Fruit fly (Drosophila melanogaster) whole organism, embryonic: ENCODE measurements around the gene CG5611.

Experiments
- CG10366 ChIP-seq: fragments of 200-800 bp; sonication (Bioruptor generic); IDR thresholded peaks from 2 replicates; pipeline ENCODE4 v1.3.6; 2022; ENCODE audit warnings: missing biosample characterization, missing genetic modification characterization
- CG10565 ChIP-seq: fragments of 200-800 bp; sonication (Bioruptor generic); optimal IDR thresholded peaks from 3 replicates; lab custom pipeline; 2016; ENCODE audit warnings: missing biosample characterization, mild to moderate bottlenecking, missing genetic modification characterization
- CG11247 ChIP-seq: fragments of 200-800 bp; sonication (Bioruptor generic); IDR thresholded peaks from 2 replicates; pipeline ENCODE4 v1.3.6; 2022; ENCODE audit warnings: missing biosample characterization, missing genetic modification characterization
- CG12219 ChIP-seq: fragments of 200-800 bp; sonication (Bioruptor generic); optimal IDR thresholded peaks from 3 replicates; lab custom pipeline; 2018; ENCODE audit warnings: missing biosample characterization, mild to moderate bottlenecking, missing genetic modification characterization
- CG15269 ChIP-seq: fragments of 200-800 bp; sonication (Bioruptor generic); optimal IDR thresholded peaks from 2 replicates; lab custom pipeline; 2018; ENCODE audit warnings: missing biosample characterization, mild to moderate bottlenecking, missing genetic modification characterization, moderate library complexity
- CG18262 ChIP-seq: fragments of 200-800 bp; optimal IDR thresholded peaks from 3 replicates; lab custom pipeline; 2019; ENCODE audit warnings: missing biosample characterization, mild to moderate bottlenecking, missing genetic modification characterization, moderate library complexity
- CG2120 ChIP-seq: fragments of 200-800 bp; sonication (Bioruptor generic); optimal IDR thresholded peaks from 3 replicates; lab custom pipeline; 2016; ENCODE audit warnings: missing biosample characterization, missing genetic modification characterization
- CG3847 ChIP-seq: fragments of 200-800 bp; sonication (Bioruptor generic); IDR thresholded peaks from 2 replicates; pipeline ENCODE4 v1.3.6; 2022; ENCODE audit warnings: missing biosample characterization, missing genetic modification characterization
- CG6175 ChIP-seq: fragments of 200-800 bp; sonication (Bioruptor generic); IDR thresholded peaks from 3 replicates; pipeline ENCODE4 v1.3.6; 2022; ENCODE audit warnings: missing biosample characterization, missing genetic modification characterization
- CG8089 ChIP-seq: fragments of 200-800 bp; sonication (Bioruptor generic); optimal IDR thresholded peaks from 3 replicates; lab custom pipeline; 2016; ENCODE audit warnings: missing biosample characterization, missing genetic modification characterization
- CG8290 ChIP-seq, 3 experiments: fragments of 200-800 bp; sonication (Bioruptor generic); optimal IDR thresholded peaks; 2 replicates each; lab custom pipeline; 2016 to 2019; ENCODE audit warnings: missing biosample characterization in 3 of 3, missing genetic modification characterization in 3 of 3, mild to moderate bottlenecking in 2 of 3, moderate library complexity in 1 of 3
- CG8924 ChIP-seq: fragments of 200-800 bp; optimal IDR thresholded peaks from 3 replicates; lab custom pipeline; 2019; ENCODE audit warnings: missing biosample characterization, mild to moderate bottlenecking, missing genetic modification characterization, moderate library complexity
- CG9727 ChIP-seq: fragments of 200-800 bp; sonication (Bioruptor generic); optimal IDR thresholded peaks from 3 replicates; lab custom pipeline; 2017; ENCODE audit warnings: missing biosample characterization, mild to moderate bottlenecking, missing genetic modification characterization
- CG9817 ChIP-seq: fragments of 200-800 bp; sonication (Bioruptor generic); optimal IDR thresholded peaks from 2 replicates; lab custom pipeline; 2018; ENCODE audit warnings: missing biosample characterization, mild to moderate bottlenecking, missing genetic modification characterization, moderate library complexity
- CG9932 ChIP-seq: fragments of 200-800 bp; sonication (Bioruptor generic); IDR thresholded peaks from 2 replicates; pipeline ENCODE4 v1.3.6; 2022; ENCODE audit warnings: missing biosample characterization, missing genetic modification characterization
- CHES-1-like ChIP-seq: fragments of 200-800 bp; sonication (Bioruptor generic); optimal IDR thresholded peaks from 2 replicates; lab custom pipeline; 2016; ENCODE audit warnings: missing biosample characterization, missing genetic modification characterization
- Dbx ChIP-seq: fragments of 200-800 bp; sonication (Bioruptor generic); IDR thresholded peaks from 3 replicates; pipeline ENCODE4 v1.3.6; 2022; ENCODE audit warnings: missing biosample characterization, missing genetic modification characterization
- Deaf1 ChIP-seq: fragments of 200-800 bp; optimal IDR thresholded peaks from 3 replicates; lab custom pipeline; 2019; ENCODE audit warnings: missing biosample characterization, mild to moderate bottlenecking, missing genetic modification characterization, moderate library complexity
- Dref ChIP-seq: fragments of 200-800 bp; sonication (Bioruptor generic); IDR thresholded peaks from 2 replicates; pipeline ENCODE4 v1.3.6; 2022; ENCODE audit warnings: missing biosample characterization, missing genetic modification characterization
- Ets65A ChIP-seq: fragments of 200-800 bp; sonication (Bioruptor generic); peaks from one replicate; lab custom pipeline; 2016; ENCODE audit warnings: missing biosample characterization, missing genetic modification characterization
- Fer3 ChIP-seq: fragments of 200-800 bp; sonication (Bioruptor generic); optimal IDR thresholded peaks from 2 replicates; lab custom pipeline; 2018; ENCODE audit warnings: missing biosample characterization, mild to moderate bottlenecking, missing genetic modification characterization, moderate library complexity
- Hey ChIP-seq: fragments of 200-800 bp; sonication (Bioruptor generic); optimal IDR thresholded peaks from 3 replicates; lab custom pipeline; 2018; ENCODE audit warnings: missing biosample characterization, mild to moderate bottlenecking, missing genetic modification characterization
- Hr78 ChIP-seq, 2 experiments: fragments of 200-800 bp in 1 of 2; fragments of >200 bp in 1 of 2; sonication (Bioruptor generic) in 1 of 2; optimal IDR thresholded peaks; 2 replicates each; lab custom pipeline; 2017 to 2019; ENCODE audit warnings: missing biosample characterization in 2 of 2, missing genetic modification characterization in 2 of 2, mild to moderate bottlenecking in 1 of 2, moderate library complexity in 1 of 2
- Lpt ChIP-seq: fragments of >200 bp; optimal IDR thresholded peaks from 2 replicates; lab custom pipeline; 2018; ENCODE audit warnings: missing biosample characterization, missing genetic modification characterization
- Max ChIP-seq: fragments of 200-800 bp; sonication (Bioruptor generic); optimal IDR thresholded peaks from 2 replicates; lab custom pipeline; 2016; ENCODE audit warnings: missing biosample characterization, mild to moderate bottlenecking, missing genetic modification characterization
- NC2α ChIP-seq: fragments of 200-800 bp; sonication (Bioruptor generic); optimal IDR thresholded peaks from 2 replicates; lab custom pipeline; 2016; ENCODE audit warnings: missing biosample characterization, missing genetic modification characterization
- PHDP ChIP-seq: fragments of 200-800 bp; sonication (Bioruptor generic); optimal IDR thresholded peaks from 3 replicates; lab custom pipeline; 2018; ENCODE audit warnings: missing biosample characterization, mild to moderate bottlenecking, missing genetic modification characterization, moderate library complexity
- Sry-β ChIP-seq: fragments of 200-800 bp; sonication (Bioruptor generic); optimal IDR thresholded peaks from 2 replicates; lab custom pipeline; 2018; ENCODE audit warnings: missing biosample characterization, mild to moderate bottlenecking, missing genetic modification characterization, moderate library complexity
- Sry-δ ChIP-seq: fragments of 200-800 bp; sonication (Bioruptor generic); optimal IDR thresholded peaks from 2 replicates; lab custom pipeline; 2016; ENCODE audit warnings: missing biosample characterization, missing genetic modification characterization
- cwo ChIP-seq: fragments of 200-800 bp; sonication (Bioruptor generic); optimal IDR thresholded peaks from 3 replicates; lab custom pipeline; 2017; ENCODE audit warnings: missing biosample characterization, missing genetic modification characterization, mild to moderate bottlenecking, moderate library complexity, missing genetic modification reagents
- dmrt99B ChIP-seq: fragments of 200-800 bp; sonication (Bioruptor generic); optimal IDR thresholded peaks from 2 replicates; lab custom pipeline; 2018; ENCODE audit warnings: missing biosample characterization, mild to moderate bottlenecking, missing genetic modification characterization, moderate library complexity
- dysf ChIP-seq: fragments of 200-800 bp; sonication (Bioruptor generic); IDR thresholded peaks from 3 replicates; pipeline ENCODE4 v1.3.6; 2022; ENCODE audit warnings: missing biosample characterization, missing genetic modification characterization
- exex ChIP-seq: fragments of 200-800 bp; sonication (Bioruptor generic); optimal IDR thresholded peaks from 4 replicates; lab custom pipeline; 2018; ENCODE audit warnings: missing biosample characterization, mild to moderate bottlenecking, missing genetic modification characterization, moderate library complexity
- fd3F ChIP-seq: fragments of 200-800 bp; sonication (Bioruptor generic); optimal IDR thresholded peaks from 2 replicates; lab custom pipeline; 2018; ENCODE audit warnings: missing biosample characterization, mild to moderate bottlenecking, missing genetic modification characterization, moderate library complexity
- fru ChIP-seq: fragments of >200 bp; optimal IDR thresholded peaks from 2 replicates; lab custom pipeline; 2017
- ftz-f1 ChIP-seq: fragments of 200-800 bp; sonication (Bioruptor generic); optimal IDR thresholded peaks from 2 replicates; lab custom pipeline; 2016; ENCODE audit warnings: missing biosample characterization, missing genetic modification characterization
- hkb ChIP-seq, 2 experiments: fragments of 200-800 bp in 1 of 2; fragments of >200 bp in 1 of 2; sonication (Bioruptor generic) in 1 of 2; IDR thresholded peaks in 1 of 2; optimal IDR thresholded peaks in 1 of 2; 2 replicates each; pipeline versions ENCODE4 v1.3.6 to Lab custom; 2017 to 2022; ENCODE audit warnings: missing biosample characterization in 1 of 2, missing genetic modification characterization in 1 of 2
- kay ChIP-seq: fragments of 200-800 bp; sonication (Bioruptor generic); optimal IDR thresholded peaks from 2 replicates; lab custom pipeline; 2016; ENCODE audit warnings: missing biosample characterization, missing genetic modification characterization
- kni ChIP-seq: fragments of 200-800 bp; sonication (Bioruptor generic); optimal IDR thresholded peaks from 3 replicates; lab custom pipeline; 2017; ENCODE audit warnings: mild to moderate bottlenecking, missing biosample characterization, missing genetic modification reagents, missing genetic modification characterization
- knrl ChIP-seq: fragments of 200-800 bp; sonication (Bioruptor generic); IDR thresholded peaks from 3 replicates; pipeline ENCODE4 v1.3.6; 2022; ENCODE audit warnings: missing biosample characterization, missing genetic modification characterization; ENCODE audit not compliant: partially characterized antibody
- lab ChIP-seq: fragments of 200-800 bp; sonication (Bioruptor generic); optimal IDR thresholded peaks from 3 replicates; lab custom pipeline; 2017; ENCODE audit warnings: missing biosample characterization, missing genetic modification characterization, mild to moderate bottlenecking, moderate library complexity, missing genetic modification reagents
- mam ChIP-seq: fragments of 200-800 bp; sonication (Bioruptor generic); optimal IDR thresholded peaks from 3 replicates; lab custom pipeline; 2016; ENCODE audit warnings: missing biosample characterization, missing genetic modification characterization
- nmo ChIP-seq: fragments of 200-800 bp; sonication (Bioruptor generic); optimal IDR thresholded peaks from 2 replicates; lab custom pipeline; 2018; ENCODE audit warnings: missing biosample characterization, mild to moderate bottlenecking, missing genetic modification characterization, moderate library complexity
- pan ChIP-seq, 4 experiments: fragments of >200 bp in 3 of 4; fragments of 200-800 bp in 1 of 4; sonication (Bioruptor generic) in 1 of 4; optimal IDR thresholded peaks in 3 of 4; IDR thresholded peaks in 1 of 4; 2 replicates each; pipeline versions ENCODE4 v1.3.6 to Lab custom; 2017 to 2022; ENCODE audit warnings: missing biosample characterization in 2 of 4, missing genetic modification characterization in 2 of 4, mixed read lengths in 1 of 4
- pfk ChIP-seq: fragments of 200-800 bp; sonication (Bioruptor generic); optimal IDR thresholded peaks from 2 replicates; lab custom pipeline; 2018; ENCODE audit warnings: missing biosample characterization, mild to moderate bottlenecking, missing genetic modification characterization, moderate library complexity
- prd ChIP-seq, 3 experiments: fragments of >200 bp in 2 of 3; fragments of 200-800 bp in 1 of 3; sonication (Bioruptor generic) in 1 of 3; optimal IDR thresholded peaks in 2 of 3; IDR thresholded peaks in 1 of 3; 2 replicates in 2 of 3; 3 replicates in 1 of 3; pipeline versions ENCODE4 v1.3.6 to Lab custom; 2017 to 2022; ENCODE audit warnings: missing biosample characterization in 1 of 3, missing genetic modification characterization in 1 of 3
- ranshi ChIP-seq: fragments of 200-800 bp; sonication (Bioruptor generic); IDR thresholded peaks from 2 replicates; pipeline ENCODE4 v1.3.6; 2022; ENCODE audit warnings: missing biosample characterization, missing genetic modification characterization
- sisA ChIP-seq: fragments of 200-800 bp; sonication (Bioruptor generic); IDR thresholded peaks from 2 replicates; pipeline ENCODE4 v1.3.6; 2022; ENCODE audit warnings: missing biosample characterization, missing genetic modification characterization
- tna ChIP-seq: fragments of 200-800 bp; sonication (Bioruptor generic); IDR thresholded peaks from 2 replicates; pipeline ENCODE4 v1.3.6; 2022; ENCODE audit warnings: missing biosample characterization, missing genetic modification characterization; ENCODE audit not compliant: partially characterized antibody

CG5611 gene

dm6 chr3R:27621861-27622260, 14.0 kb downstream of the CG5611 start (continued):
- TF ChIP-seq Hr78 (GFP tag; optimal IDR thresholded peaks at IDR 0.05; lab: Kevin White, UChicago), result no peak
- TF ChIP-seq Lpt (GFP tag; lab: Kevin White, UChicago), result no peak
- no peak for TF ChIP-seq CG8089 (GFP tag; lab: Kevin White, UChicago)
- TF ChIP-seq Dbx (GFP tag; lab: Robert Waterston, UW), result 0 out of 3 replicates have a peak, but pooled peaks have one; percentile 24
- TF ChIP-seq Sry-δ (GFP tag; lab: Kevin White, UChicago), result no peak
- TF ChIP-seq Hey (tag; lab: Kevin White, UChicago), result no peak
- TF ChIP-seq CG15269 (tag; lab: Kevin White, UChicago), result peak; percentile 43
- no peak for TF ChIP-seq CG18262
- no peak for TF ChIP-seq kay (GFP tag; lab: Kevin White, UChicago)
- TF ChIP-seq CG10565, result no peak
- TF ChIP-seq exex (tag; lab: Kevin White, UChicago), result no peak
- no peak for TF ChIP-seq fd3F (GFP tag; lab: Kevin White, UChicago)
- no peak for TF ChIP-seq tna (GFP tag; lab: Robert Waterston, UW)
- no peak for TF ChIP-seq NC2α (GFP tag; lab: Kevin White, UChicago)
- TF ChIP-seq CG6175, result no peak
- TF ChIP-seq Dref (GFP tag; lab: Robert Waterston, UW), result no peak
- TF ChIP-seq fru, result no peak
- TF ChIP-seq mam (GFP tag; lab: Kevin White, UChicago), result no peak
- 0 out of 2 replicates have a peak, but pooled peaks have one; percentile 36 for TF ChIP-seq ranshi (GFP tag; lab: Robert Waterston, UW)
- peak; percentile 21 for TF ChIP-seq PHDP
- TF ChIP-seq nmo (GFP tag; lab: Kevin White, UChicago), result no peak
- no peak for TF ChIP-seq CG10366 (GFP tag; lab: Robert Waterston, UW)
- no peak for TF ChIP-seq CG12219 (GFP tag; lab: Kevin White, UChicago)
- 0 out of 2 replicates have a peak, but pooled peaks have one; percentile 34 for TF ChIP-seq sisA
- TF ChIP-seq CG9727 (GFP tag; lab: Kevin White, UChicago), result no peak
- peak; percentile 25; the same call in 1 of the 2 replicates for TF ChIP-seq CG9932
- no peak for TF ChIP-seq pfk (GFP tag; lab: Kevin White, UChicago)
- peak; percentile 46 for TF ChIP-seq dmrt99B
- TF ChIP-seq Sry-β (GFP tag; lab: Kevin White, UChicago), result no peak
- TF ChIP-seq kni, result no peak
- peak; percentile 57 for TF ChIP-seq dysf (GFP tag; lab: Robert Waterston, UW)
- TF ChIP-seq lab (GFP tag; lab: Kevin White, UChicago), result peak; percentile 58
- TF ChIP-seq Ets65A (GFP tag; lab: Kevin White, UChicago), result peak; percentile 68
- TF ChIP-seq CG3847 (GFP tag; lab: Robert Waterston, UW), result no peak
- peak; percentile 47 for TF ChIP-seq CG2120 (GFP tag; lab: Kevin White, UChicago)
- TF ChIP-seq prd (optimal IDR thresholded peaks at IDR 0.05; lab: Kevin White, UChicago), result no peak
- TF ChIP-seq prd (GFP tag; IDR thresholded peaks at IDR 0.05; lab: Robert Waterston, UW), result peak; percentile 38; the same call in 1 of the 3 replicates
- no peak for TF ChIP-seq Max (GFP tag; lab: Kevin White, UChicago)
- no peak for TF ChIP-seq CG8290 (GFP tag; optimal IDR thresholded peaks at IDR 0.05; lab: Kevin White, UChicago)
- TF ChIP-seq CG8290 (tag; optimal IDR thresholded peaks at IDR 0.05; lab: Kevin White, UChicago), result peak in 1 of 2 experiments; percentile 43
- TF ChIP-seq hkb (optimal IDR thresholded peaks at IDR 0.05; lab: Kevin White, UChicago), result no peak
- TF ChIP-seq hkb (GFP tag; IDR thresholded peaks at IDR 0.05; lab: Robert Waterston, UW), result peak; percentile 29; the same call in 1 of the 2 replicates
- TF ChIP-seq Fer3 (tag; lab: Kevin White, UChicago), result peak; percentile 44
- TF ChIP-seq cwo (GFP tag; lab: Kevin White, UChicago), result no peak
- no peak for TF ChIP-seq pan (optimal IDR thresholded peaks at IDR 0.05; lab: Kevin White, UChicago)
- TF ChIP-seq pan (GFP tag; optimal IDR thresholded peaks at IDR 0.05 in 1 of 2, IDR thresholded peaks at IDR 0.05 in 1 of 2), result no peak
- TF ChIP-seq Deaf1, result no peak
- TF ChIP-seq knrl (GFP tag; lab: Robert Waterston, UW), result no peak
- no peak for TF ChIP-seq CHES-1-like (GFP tag; lab: Kevin White, UChicago)
- peak; percentile 3 for TF ChIP-seq CG9817 (tag; lab: Kevin White, UChicago)
- TF ChIP-seq ftz-f1 (GFP tag; lab: Kevin White, UChicago), result no peak
- peak; percentile 2 for TF ChIP-seq CG8924 (tag; lab: Kevin White, UChicago)
- no peak for TF ChIP-seq CG11247 (GFP tag; lab: Robert Waterston, UW)
